Worm (Caenorhabditis elegans): ENCODE results near the gene hot-8.

- TF ChIP-seq sea-1 (GFP tag; conservative IDR thresholded peaks at IDR 0.05) = no peak
- no peak for TF ChIP-seq ama-1 (optimal IDR thresholded peaks at IDR 0.05)
- TF ChIP-seq hmbx-1 (tag; optimal IDR thresholded peaks at IDR 0.05) = no peak
- TF ChIP-seq hnd-1 (tag; optimal IDR thresholded peaks at IDR 0.05) = no peak
- no peak for TF ChIP-seq scrt-1 (GFP tag; IDR thresholded peaks at IDR 0.05)
- no peak for TF ChIP-seq pes-1 (GFP tag; IDR thresholded peaks at IDR 0.05)
These were observed 25.4 kb upstream of the hot-8 start, which contains the start of gene R193.1 for ce11 chrX:1154648-1155047.
